Worm (Caenorhabditis elegans): ENCODE results near the gene msp-56.

Gene msp-56

DNA sequence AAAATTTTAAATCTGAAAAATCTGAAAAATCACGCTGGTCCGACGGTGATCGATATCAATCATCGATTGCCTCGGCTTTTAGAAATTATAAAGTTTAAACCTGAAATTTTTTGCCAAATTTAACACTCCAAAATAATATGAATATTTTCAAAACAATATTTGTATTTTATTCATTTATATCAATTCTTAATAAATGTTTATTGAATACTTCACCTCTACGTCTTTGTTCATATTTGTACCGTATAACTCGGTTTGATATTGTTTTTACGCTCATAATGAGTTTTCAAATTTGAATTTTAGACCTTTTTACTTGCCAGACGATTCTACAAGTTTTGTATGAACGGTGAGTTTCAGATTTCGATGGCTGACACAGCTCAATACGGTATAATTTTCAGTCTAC, 23.4 kb downstream of the msp-56 start, which contains the start of the genes K07F5.15 and K07F5.22:
Gene K07F5.15, plus strand, starts transcription at position 301 of the 400 bp plus-strand sequence.
Gene K07F5.22, plus strand, starts transcription at position 301 of the 400 bp plus-strand sequence.
- TF ChIP-seq tlp-1 (tag; optimal IDR thresholded peaks at IDR 0.05) (no peak), efl-3 (GFP tag; optimal IDR thresholded peaks at IDR 0.05) (no peak), dsc-1 (tag; optimal IDR thresholded peaks at IDR 0.05) (no peak), F16B12.6 (tag; optimal IDR thresholded peaks at IDR 0.05) (no peak), egl-13 (tag; optimal IDR thresholded peaks at IDR 0.05) (no peak), jun-1 (tag; optimal IDR thresholded peaks at IDR 0.05) (no peak), C04F5.9 (tag; optimal IDR thresholded peaks at IDR 0.05) (no peak)

DNA sequence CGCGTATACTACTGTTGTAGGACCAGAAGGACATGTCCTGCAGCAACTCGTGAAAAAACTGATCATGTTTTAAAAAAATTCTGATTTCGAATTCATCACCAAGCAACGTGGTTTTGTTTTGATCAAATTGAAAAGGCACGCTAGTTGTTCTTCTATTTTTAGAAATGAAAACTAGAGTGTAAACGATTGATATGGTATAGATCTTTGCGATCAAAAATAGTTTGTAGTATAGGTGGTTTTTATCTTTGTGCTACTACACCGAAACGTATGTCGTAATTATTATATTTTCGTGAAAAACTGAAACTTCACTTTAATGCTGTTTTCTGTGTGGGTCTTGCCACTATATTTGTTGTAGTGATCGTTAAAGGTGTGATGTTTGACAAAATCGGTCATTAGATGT, 25.5 kb downstream of the msp-56 start:
- peak; percentile 59 for TF ChIP-seq nhr-20 (tag; optimal IDR thresholded peaks at IDR 0.05)
- TF ChIP-seq rnt-1 (tag; optimal IDR thresholded peaks at IDR 0.05) = no peak
- no peak for TF ChIP-seq ceh-63 (GFP tag; optimal IDR thresholded peaks at IDR 0.05)
- no peak for TF ChIP-seq tbx-2 (tag; optimal IDR thresholded peaks at IDR 0.05)

DNA sequence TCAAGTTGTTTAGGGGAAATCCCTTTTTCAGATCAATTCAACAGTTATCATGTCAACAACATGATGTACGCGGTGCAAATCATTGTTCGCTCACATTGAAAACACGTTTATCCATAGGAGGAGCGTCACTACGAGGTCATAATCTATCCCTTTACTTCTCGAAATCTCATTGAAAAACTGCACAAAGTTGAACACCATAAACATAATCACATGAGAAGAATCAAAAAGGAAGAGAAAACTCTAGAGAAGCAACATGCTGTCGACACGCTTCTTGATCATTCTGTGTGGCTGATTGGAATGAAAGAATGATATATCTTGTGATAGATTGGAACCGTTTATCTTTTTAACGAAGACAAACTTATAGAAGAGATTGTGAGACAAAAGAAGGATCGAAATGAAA, 26.6 kb downstream of the msp-56 start:
- TF ChIP-seq lin-13 (GFP tag; optimal IDR thresholded peaks at IDR 0.05) = peak; percentile 36
- TF ChIP-seq unc-86 (tag; optimal IDR thresholded peaks at IDR 0.05) = no peak
- no peak for TF ChIP-seq fkh-8 (tag; optimal IDR thresholded peaks at IDR 0.05)
- TF ChIP-seq pag-3 (tag; optimal IDR thresholded peaks at IDR 0.05; ENCODE audit: borderline replicate concordance, insufficient read depth) = no peak
- peak; percentile 71 for TF ChIP-seq nhr-47 (tag; optimal IDR thresholded peaks at IDR 0.05)
- TF ChIP-seq C04F5.9 (tag; optimal IDR thresholded peaks at IDR 0.05) = no peak
- peak; percentile 96 for TF ChIP-seq nhr-20 (tag; optimal IDR thresholded peaks at IDR 0.05)
- TF ChIP-seq snu-23 (GFP tag; optimal IDR thresholded peaks at IDR 0.05) = peak; percentile 86
- TF ChIP-seq F16B12.6 (tag; optimal IDR thresholded peaks at IDR 0.05) = no peak
- no peak for TF ChIP-seq lin-39 (tag; optimal IDR thresholded peaks at IDR 0.05)
- TF ChIP-seq nhr-28 (tag; optimal IDR thresholded peaks at IDR 0.05) = no peak
- TF ChIP-seq C16A3.4 (tag; optimal IDR thresholded peaks at IDR 0.05) = peak; percentile 44
- no peak for TF ChIP-seq mef-2 (tag; optimal IDR thresholded peaks at IDR 0.05)
- no peak for TF ChIP-seq Y116A8C.19 (tag; optimal IDR thresholded peaks at IDR 0.05; ENCODE audit: borderline replicate concordance)
- no peak for TF ChIP-seq fkh-10 (GFP tag; optimal IDR thresholded peaks at IDR 0.05)
- peak; percentile 56 for TF ChIP-seq lir-3 (tag; optimal IDR thresholded peaks at IDR 0.05; ENCODE audit: poor library complexity)
- TF ChIP-seq elt-3 (tag; optimal IDR thresholded peaks at IDR 0.05) = peak in 5 of 6 experiments; percentile 56 to 98 (median 67)
- TF ChIP-seq hlh-4 (tag; optimal IDR thresholded peaks at IDR 0.05) = no peak
- peak; percentile 61 to 74 for TF ChIP-seq lsy-2 (tag; optimal IDR thresholded peaks at IDR 0.05)
- no peak for TF ChIP-seq irx-1 (tag; optimal IDR thresholded peaks at IDR 0.05)
- no peak for TF ChIP-seq zip-4 (GFP tag; optimal IDR thresholded peaks at IDR 0.05)
- no peak for TF ChIP-seq rnt-1 (tag; optimal IDR thresholded peaks at IDR 0.05)
- TF ChIP-seq ceh-90 (tag; optimal IDR thresholded peaks at IDR 0.05) = no peak
- no peak for TF ChIP-seq fkh-4 (tag; optimal IDR thresholded peaks at IDR 0.05; ENCODE audit: borderline replicate concordance)
- TF ChIP-seq ces-1 (GFP tag; optimal IDR thresholded peaks at IDR 0.05) = no peak
- no peak for TF ChIP-seq unc-98 (GFP tag; IDR thresholded peaks at IDR 0.05)
- no peak for TF ChIP-seq nhr-11 (tag; optimal IDR thresholded peaks at IDR 0.05)
- TF ChIP-seq sptf-1 (tag; optimal IDR thresholded peaks at IDR 0.05) = no peak
- no peak for TF ChIP-seq nhr-76 (tag; optimal IDR thresholded peaks at IDR 0.05)
- TF ChIP-seq nhr-71 (tag; optimal IDR thresholded peaks at IDR 0.05) = peak; percentile 93
- no peak for TF ChIP-seq jun-1 (tag; optimal IDR thresholded peaks at IDR 0.05)
- TF ChIP-seq elt-2 (tag; optimal IDR thresholded peaks at IDR 0.05) = no peak
- TF ChIP-seq egl-27 (tag; optimal IDR thresholded peaks at IDR 0.05) = no peak
- no peak for TF ChIP-seq nhr-84 (tag; optimal IDR thresholded peaks at IDR 0.05)
- peak in 1 of 2 experiments; percentile 17 for TF ChIP-seq efl-1 (optimal IDR thresholded peaks at IDR 0.05)
- TF ChIP-seq efl-1 (GFP tag; optimal IDR thresholded peaks at IDR 0.05 in 1 of 2) = peak in 1 of 2 experiments; percentile 94
- TF ChIP-seq ceh-8 (GFP tag; optimal IDR thresholded peaks at IDR 0.05) = no peak
- peak; percentile 94 for TF ChIP-seq blmp-1 (tag; optimal IDR thresholded peaks at IDR 0.05)
- peak; percentile 83 for TF ChIP-seq grh-1 (GFP tag; IDR thresholded peaks at IDR 0.05)
- peak; percentile 87 for TF ChIP-seq nhr-90 (tag; optimal IDR thresholded peaks at IDR 0.05; ENCODE audit: poor library complexity)
- no peak for TF ChIP-seq nhr-12 (tag; optimal IDR thresholded peaks at IDR 0.05)
- peak; percentile 89 for TF ChIP-seq unc-130 (tag; optimal IDR thresholded peaks at IDR 0.05)
- TF ChIP-seq tbx-2 (tag; optimal IDR thresholded peaks at IDR 0.05) = peak; percentile 84

Measured in whole organism, L1 larva.